Worm (Caenorhabditis elegans): ENCODE results near the gene pals-20.

- TF ChIP-seq scrt-1 (GFP tag; IDR thresholded peaks at IDR 0.05) (no peak), flt-1 (GFP tag; IDR thresholded peaks at IDR 0.05) (no peak), ama-1 (optimal IDR thresholded peaks at IDR 0.05) (no peak), tbx-37 (GFP tag; conservative IDR thresholded peaks at IDR 0.05) (no peak), ceh-36 (tag; optimal IDR thresholded peaks at IDR 0.05) (no peak), tbx-11 (GFP tag; IDR thresholded peaks at IDR 0.05) (no peak)
Measured at ce11 chrIII:1359669-1360068, 28.5 kb downstream of the pals-20 start, which contains the start of gene Y82E9BR.9.
